Fruit fly (Drosophila melanogaster): ENCODE measurements around the gene Helz.
A peak's percentile ranks its signal among the peaks of the same experiment; 100 is the strongest.

DNA sequence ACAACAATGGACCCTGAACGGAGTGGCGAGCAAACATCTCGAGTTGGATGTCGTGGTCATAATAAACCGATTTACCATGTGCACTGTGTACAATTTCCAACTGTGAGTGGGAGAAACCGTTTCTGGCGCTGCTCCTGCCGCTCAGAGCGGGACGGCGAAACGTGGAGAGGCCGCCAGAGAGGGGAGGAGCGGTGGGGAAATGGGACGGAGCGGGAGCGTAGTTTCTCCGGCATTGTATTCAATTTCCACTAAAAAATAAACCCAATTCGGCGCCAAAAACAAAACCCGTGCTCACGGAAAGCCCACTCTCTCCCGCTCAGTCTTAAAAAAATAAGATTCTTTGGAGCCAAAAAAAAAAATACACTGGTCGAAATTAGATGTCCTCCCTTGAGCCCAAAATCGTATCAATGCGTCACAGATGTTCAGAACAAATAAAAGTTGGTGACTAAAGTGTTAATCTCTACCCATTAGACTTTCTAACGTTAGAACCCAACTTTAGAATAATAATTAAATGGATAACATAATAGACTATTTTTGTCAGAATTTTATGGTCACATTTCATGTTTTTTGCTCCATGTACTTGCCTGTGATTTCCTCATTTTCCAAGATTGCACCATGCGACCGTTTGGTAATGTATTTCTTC is 29.6 kb upstream of the Helz start:
- peak; percentile 58 for TF ChIP-seq bab1 (GFP tag; optimal IDR thresholded peaks at IDR 0.05)
- TF ChIP-seq pad (GFP tag; optimal IDR thresholded peaks at IDR 0.05), result peak; percentile 87
- TF ChIP-seq CG12768 (GFP tag; optimal IDR thresholded peaks at IDR 0.05), result no peak

Data from whole organism, adult.